Fruit fly (Drosophila melanogaster) whole organism, prepupa: Measurements from ENCODE around the gene upd2.

ENCODE experiments used
- CG6276 ChIP-seq: fragments of 200-800 bp; sonication (Bioruptor generic); optimal IDR thresholded peaks from 2 replicates; lab custom pipeline; 2017; ENCODE audit warnings: missing biosample characterization, mild to moderate bottlenecking, missing genetic modification characterization
- dac ChIP-seq: fragments of 200-800 bp; sonication (Bioruptor generic); optimal IDR thresholded peaks from 2 replicates; lab custom pipeline; 2017; ENCODE audit warnings: missing biosample characterization, mild to moderate bottlenecking, missing genetic modification characterization

- TF ChIP-seq dac = no peak
- TF ChIP-seq CG6276 (GFP tag; lab: Kevin White, UChicago) = no peak
Measured at dm6 chrX:18259417-18259816, 16.3 kb upstream of the upd2 start, which contains the start of gene CG15059.
